Worm (Caenorhabditis elegans): ENCODE results near the gene F14F7.5.
A peak's percentile ranks its signal among the peaks of the same experiment; 100 is the strongest.

DNA sequence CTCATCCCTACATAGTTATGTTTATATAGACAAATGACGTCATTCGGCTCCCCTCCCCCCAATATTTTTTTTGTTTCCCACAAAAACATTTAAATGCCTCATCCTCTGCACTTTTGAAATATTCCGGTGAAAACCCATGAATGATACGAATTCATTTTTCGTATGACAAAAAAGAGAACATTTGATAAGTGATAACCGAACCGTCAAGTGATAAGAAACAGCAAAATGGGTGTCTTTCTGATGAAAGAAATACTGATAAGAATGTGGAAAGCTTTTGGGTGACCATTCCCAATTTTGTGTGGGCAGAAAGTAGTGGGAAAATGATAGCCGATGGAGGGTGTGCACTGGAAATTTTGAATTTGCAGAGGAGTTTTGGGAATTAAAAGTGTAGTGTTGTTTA, 27.5 kb downstream of the F14F7.5 start:
- no peak for TF ChIP-seq hlh-17 (GFP tag; optimal IDR thresholded peaks at IDR 0.05; ENCODE audit: borderline replicate concordance)
- TF ChIP-seq dsc-1 (tag; optimal IDR thresholded peaks at IDR 0.05): no peak
- TF ChIP-seq hlh-4 (tag; optimal IDR thresholded peaks at IDR 0.05): no peak
- no peak for TF ChIP-seq fos-1 (tag; optimal IDR thresholded peaks at IDR 0.05)
- no peak for TF ChIP-seq nhr-12 (tag; optimal IDR thresholded peaks at IDR 0.05)
- peak; percentile 81 for TF ChIP-seq elt-2 (tag; optimal IDR thresholded peaks at IDR 0.05)
- TF ChIP-seq ztf-11 (tag; optimal IDR thresholded peaks at IDR 0.05): no peak

Data from whole organism, L1 larva.